Worm (Caenorhabditis elegans) whole organism, mixed stage, embryonic: ENCODE measurements around the gene sri-62.

ENCODE experiments used
- M03D4.4 ChIP-seq: sonication (generic microtip); optimal IDR thresholded peaks from 2 replicates; lab custom pipeline; 2017; ENCODE audit warnings: mild to moderate bottlenecking, missing genetic modification characterization, missing compliant biosample characterization
- blmp-1 ChIP-seq: fragments of 150-350 bp; optimal IDR thresholded peaks from 2 replicates; lab custom pipeline; 2014; ENCODE audit warnings: missing biosample characterization, missing genetic modification characterization
- cnd-1 ChIP-seq: fragments of 200-800 bp; sonication (Bioruptor generic); optimal IDR thresholded peaks from 2 replicates; lab custom pipeline; 2018; ENCODE audit warnings: mild to moderate bottlenecking, missing genetic modification characterization, missing compliant biosample characterization
- drap-1 ChIP-seq: fragments of 200-800 bp; sonication (Bioruptor generic); optimal IDR thresholded peaks from 3 replicates; lab custom pipeline; 2018; ENCODE audit warnings: mild to moderate bottlenecking, missing genetic modification characterization, missing compliant biosample characterization
- elt-1 ChIP-seq: sonication (generic microtip); optimal IDR thresholded peaks from 2 replicates; lab custom pipeline; 2017; ENCODE audit warnings: missing genetic modification characterization, mild to moderate bottlenecking, missing compliant biosample characterization, antibody characterized with exemption, moderate library complexity, borderline replicate concordance; ENCODE audit not compliant: insufficient read depth
- lin-32 ChIP-seq: fragments of 200-800 bp; sonication (Bioruptor generic); optimal IDR thresholded peaks from 2 replicates; lab custom pipeline; 2018; ENCODE audit warnings: mild to moderate bottlenecking, missing genetic modification characterization, missing compliant biosample characterization
- lsy-2 ChIP-seq: fragments of 150-350 bp; optimal IDR thresholded peaks from 2 replicates; lab custom pipeline; 2014; ENCODE audit warnings: missing biosample characterization, missing genetic modification characterization
- nhr-237 ChIP-seq: fragments of 150-350 bp; optimal IDR thresholded peaks from 2 replicates; lab custom pipeline; 2014; ENCODE audit warnings: missing biosample characterization, missing genetic modification characterization
- pha-4 ChIP-seq: fragments of 150-350 bp; optimal IDR thresholded peaks from 2 replicates; lab custom pipeline; 2018; ENCODE audit warnings: missing biosample characterization, missing genetic modification reagents, missing genetic modification characterization
- sem-2 ChIP-seq: fragments of 200-800 bp; sonication (Bioruptor generic); optimal IDR thresholded peaks from 2 replicates; lab custom pipeline; 2018; ENCODE audit warnings: mild to moderate bottlenecking, missing genetic modification characterization, missing compliant biosample characterization
- snpc-4 ChIP-seq: fragments of 150-350 bp; optimal IDR thresholded peaks from 2 replicates; lab custom pipeline; 2014; ENCODE audit warnings: missing biosample characterization, missing genetic modification characterization
- tbx-8 ChIP-seq: fragments of 200-800 bp; sonication (Bioruptor generic); optimal IDR thresholded peaks from 2 replicates; lab custom pipeline; 2018; ENCODE audit warnings: mild to moderate bottlenecking, missing genetic modification characterization, moderate library complexity, missing compliant biosample characterization
- ztf-11 ChIP-seq: fragments of 150-350 bp; optimal IDR thresholded peaks from 2 replicates; lab custom pipeline; 2014; ENCODE audit warnings: missing biosample characterization, missing genetic modification characterization

DNA sequence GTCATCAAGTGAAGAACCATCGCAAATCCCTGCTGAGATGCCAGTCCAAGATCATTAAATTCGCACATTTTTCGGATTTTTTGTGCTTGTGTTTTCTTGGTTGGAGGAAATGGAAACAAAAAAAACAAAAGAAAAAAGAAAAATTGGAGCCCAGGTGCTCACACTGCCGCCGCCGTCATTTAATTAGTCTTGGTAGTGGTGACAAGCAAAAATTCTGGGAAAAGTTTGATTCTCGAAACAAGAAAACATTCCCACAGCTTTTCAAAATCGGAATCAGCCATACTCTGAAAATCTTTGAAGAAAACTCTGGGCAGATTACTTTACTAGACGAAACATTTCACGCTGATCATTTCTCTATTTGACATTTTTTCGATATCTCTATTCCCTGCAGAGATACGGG is 6.9 kb upstream of the sri-62 start, which contains the start of gene srh-128:
- TF ChIP-seq drap-1 (GFP tag; lab: Kevin White, UChicago) = no peak
- TF ChIP-seq blmp-1 (tag; lab: Kevin White, UChicago) = no peak
- TF ChIP-seq pha-4 = no peak
- TF ChIP-seq elt-1 (tag; lab: Kevin White, UChicago) = no peak
- TF ChIP-seq lsy-2 = no peak
- no peak for TF ChIP-seq ztf-11 (tag; lab: Kevin White, UChicago)
- no peak for TF ChIP-seq nhr-237 (tag; lab: Kevin White, UChicago)
- no peak for TF ChIP-seq snpc-4 (tag; lab: Kevin White, UChicago)
- no peak for TF ChIP-seq cnd-1
- TF ChIP-seq sem-2 (GFP tag; lab: Kevin White, UChicago) = no peak
- no peak for TF ChIP-seq M03D4.4 (tag; lab: Kevin White, UChicago)
- TF ChIP-seq lin-32 (GFP tag; lab: Kevin White, UChicago) = no peak
- no peak for TF ChIP-seq tbx-8 (GFP tag; lab: Kevin White, UChicago)
